Fruit fly (Drosophila melanogaster): ENCODE results near the gene Wnk.
A peak's percentile ranks its signal among the peaks of the same experiment; 100 is the strongest.

The Wnk gene

dm6 chr3L:21574296-21574745, 19.6 kb upstream of the Wnk start (continued):
- TF ChIP-seq da (GFP tag; optimal IDR thresholded peaks at IDR 0.05): no peak
- peak; percentile 22 for TF ChIP-seq BEAF-32 (GFP tag; optimal IDR thresholded peaks at IDR 0.05)
- no peak for TF ChIP-seq CG18262 (tag; optimal IDR thresholded peaks at IDR 0.05)
- no peak for TF ChIP-seq sc (optimal IDR thresholded peaks at IDR 0.05)
- no peak for TF ChIP-seq sc (GFP tag; optimal IDR thresholded peaks at IDR 0.05)
- TF ChIP-seq ro (GFP tag; IDR thresholded peaks at IDR 0.05): no peak
- TF ChIP-seq Sry-δ (GFP tag; optimal IDR thresholded peaks at IDR 0.05): peak; percentile 27
- no peak for TF ChIP-seq so (GFP tag; IDR thresholded peaks at IDR 0.05)
- peak; percentile 91 for TF ChIP-seq Sry-β (GFP tag; optimal IDR thresholded peaks at IDR 0.05)
- no peak for TF ChIP-seq CG16863 (GFP tag; optimal IDR thresholded peaks at IDR 0.05)
- no peak for TF ChIP-seq sr (GFP tag; IDR thresholded peaks at IDR 0.05)
- no peak for TF ChIP-seq Atf6 (GFP tag; IDR thresholded peaks at IDR 0.05)
- no peak for TF ChIP-seq CG33557 (GFP tag; optimal IDR thresholded peaks at IDR 0.05)
- TF ChIP-seq grn (GFP tag; optimal IDR thresholded peaks at IDR 0.05): no peak
- no peak for TF ChIP-seq ase (GFP tag; IDR thresholded peaks at IDR 0.05)
- no peak for TF ChIP-seq CG7928 (GFP tag; optimal IDR thresholded peaks at IDR 0.05)
- TF ChIP-seq seq (GFP tag; IDR thresholded peaks at IDR 0.05): no peak
- TF ChIP-seq CG17802 (tag; optimal IDR thresholded peaks at IDR 0.05): no peak
- peak; percentile 15 for TF ChIP-seq CG2120 (GFP tag; optimal IDR thresholded peaks at IDR 0.05)
- no peak for TF ChIP-seq Ssrp (tag; optimal IDR thresholded peaks at IDR 0.05)
- TF ChIP-seq Dip2 (GFP tag; IDR thresholded peaks at IDR 0.05): no peak
- TF ChIP-seq CG17385 (GFP tag; optimal IDR thresholded peaks at IDR 0.05): no peak
- no peak for TF ChIP-seq Asciz (GFP tag; optimal IDR thresholded peaks at IDR 0.05)
- TF ChIP-seq CG6854 (GFP tag; optimal IDR thresholded peaks at IDR 0.05): no peak
- TF ChIP-seq Rx (GFP tag; IDR thresholded peaks at IDR 0.05): no peak
- TF ChIP-seq CG8388 (GFP tag; optimal IDR thresholded peaks at IDR 0.05): no peak
- TF ChIP-seq nerfin-2 (GFP tag; IDR thresholded peaks at IDR 0.05; ENCODE audit: partially characterized antibody): no peak
- no peak for TF ChIP-seq CG32532 (GFP tag; IDR thresholded peaks at IDR 0.05)
- no peak for TF ChIP-seq Pdp1 (GFP tag; optimal IDR thresholded peaks at IDR 0.05)
- TF ChIP-seq CG3163 (GFP tag; optimal IDR thresholded peaks at IDR 0.05): no peak
- TF ChIP-seq CG4360 (GFP tag; IDR thresholded peaks at IDR 0.05): peak; percentile 37; the same call in 1 of the 2 replicates
- TF ChIP-seq HHEX (GFP tag; optimal IDR thresholded peaks at IDR 0.05): no peak
- TF ChIP-seq CG13775 (GFP tag; optimal IDR thresholded peaks at IDR 0.05): no peak
- TF ChIP-seq Hr3 (GFP tag; optimal IDR thresholded peaks at IDR 0.05): no peak
- peak; percentile 24 for TF ChIP-seq hkb (optimal IDR thresholded peaks at IDR 0.05)
- TF ChIP-seq hkb (GFP tag; IDR thresholded peaks at IDR 0.05): no peak
- TF ChIP-seq lilli (GFP tag; optimal IDR thresholded peaks at IDR 0.05): peak; percentile 8
- TF ChIP-seq gcm (GFP tag; optimal IDR thresholded peaks at IDR 0.05): no peak
- TF ChIP-seq CG4282 (GFP tag; optimal IDR thresholded peaks at IDR 0.05): no peak
- TF ChIP-seq Dll (GFP tag; IDR thresholded peaks at IDR 0.05; ENCODE audit: partially characterized antibody): peak; percentile 19; the same call in 1 of the 4 replicates
- TF ChIP-seq dpn (GFP tag; optimal IDR thresholded peaks at IDR 0.05): peak in 1 of 2 experiments; percentile 21
- TF ChIP-seq CG13287 (GFP tag; IDR thresholded peaks at IDR 0.05; ENCODE audit: partially characterized antibody): peak; percentile 19; the same call in 1 of the 2 replicates
- peak; percentile 95 for TF ChIP-seq wek (GFP tag; optimal IDR thresholded peaks at IDR 0.05)
- no peak for TF ChIP-seq CG43689 (GFP tag; IDR thresholded peaks at IDR 0.05)
- peak; percentile 49 for TF ChIP-seq pzg (GFP tag; optimal IDR thresholded peaks at IDR 0.05)
- no peak for TF ChIP-seq CG4730 (GFP tag; IDR thresholded peaks at IDR 0.05)
- TF ChIP-seq Hmx (GFP tag; optimal IDR thresholded peaks at IDR 0.05): no peak
- TF ChIP-seq danr (GFP tag; IDR thresholded peaks at IDR 0.05): no peak
- no peak for TF ChIP-seq wor (GFP tag; IDR thresholded peaks at IDR 0.05)
- no peak for TF ChIP-seq br (optimal IDR thresholded peaks at IDR 0.05)
- no peak for TF ChIP-seq Mrtf (GFP tag; IDR thresholded peaks at IDR 0.05)
- no peak for TF ChIP-seq CG32772 (GFP tag; IDR thresholded peaks at IDR 0.05)
- TF ChIP-seq PHDP (tag; optimal IDR thresholded peaks at IDR 0.05): no peak
